Fruit fly (Drosophila melanogaster) whole organism, embryonic: ENCODE data around the gene Arp3.

Source experiments
- Ada2b ChIP-seq: fragments of 200-800 bp; sonication (Bioruptor generic); IDR thresholded peaks from 2 replicates; pipeline ENCODE4 v1.3.6; 2022; ENCODE audit warnings: missing biosample characterization, missing genetic modification characterization
- Adf1 ChIP-seq: fragments of 200-800 bp; sonication (Bioruptor generic); IDR thresholded peaks from 2 replicates; pipeline ENCODE4 v1.3.6; 2022; ENCODE audit warnings: missing biosample characterization, missing genetic modification characterization
- Awh ChIP-seq: fragments of 200-800 bp; sonication (Bioruptor generic); IDR thresholded peaks from 2 replicates; pipeline ENCODE4, ENCODE4 v1.3.6; 2022; ENCODE audit warnings: missing biosample characterization, missing genetic modification characterization
- Bdp1 ChIP-seq: fragments of 200-800 bp; sonication (Bioruptor generic); optimal IDR thresholded peaks from 3 replicates; lab custom pipeline; 2016; ENCODE audit warnings: missing biosample characterization, missing genetic modification characterization
- CG11695 ChIP-seq: fragments of 200-800 bp; sonication (Bioruptor generic); IDR thresholded peaks from 3 replicates; pipeline ENCODE4 v1.3.6; 2022; ENCODE audit warnings: missing biosample characterization, missing genetic modification characterization
- CG13775 ChIP-seq: fragments of 200-800 bp; sonication (Bioruptor generic); optimal IDR thresholded peaks from 3 replicates; lab custom pipeline; 2017; ENCODE audit warnings: missing biosample characterization, mild to moderate bottlenecking, missing genetic modification characterization
- CG14441 ChIP-seq: fragments of 200-800 bp; sonication (Bioruptor generic); IDR thresholded peaks from 2 replicates; pipeline ENCODE4 v1.3.6; 2022; ENCODE audit warnings: missing biosample characterization, missing genetic modification characterization
- CG14667 ChIP-seq: fragments of 200-800 bp; sonication (Bioruptor generic); IDR thresholded peaks from 2 replicates; pipeline ENCODE4 v1.3.6; 2022; ENCODE audit warnings: missing biosample characterization, missing genetic modification characterization
- CG14860 ChIP-seq: fragments of 200-800 bp; sonication (Bioruptor generic); IDR thresholded peaks from 3 replicates; pipeline ENCODE4 v1.3.6; 2022; ENCODE audit warnings: missing biosample characterization, missing genetic modification characterization; ENCODE audit not compliant: partially characterized antibody
- CG1647 ChIP-seq: fragments of 200-800 bp; sonication (Bioruptor generic); optimal IDR thresholded peaks from 3 replicates; lab custom pipeline; 2016; ENCODE audit warnings: missing biosample characterization, missing genetic modification characterization
- CG2129 ChIP-seq: fragments of 200-800 bp; sonication (Bioruptor generic); IDR thresholded peaks from 2 replicates; pipeline ENCODE4 v1.3.6; 2022; ENCODE audit warnings: missing biosample characterization, missing genetic modification characterization; ENCODE audit not compliant: partially characterized antibody
- CG31224 ChIP-seq: fragments of 200-800 bp; sonication (Bioruptor generic); IDR thresholded peaks from 2 replicates; pipeline ENCODE4 v1.3.6; 2022; ENCODE audit warnings: missing biosample characterization, missing genetic modification characterization
- CG3838 ChIP-seq: fragments of 200-800 bp; sonication (Bioruptor generic); optimal IDR thresholded peaks from 3 replicates; lab custom pipeline; 2016; ENCODE audit warnings: missing biosample characterization, missing genetic modification characterization
- CG4404 ChIP-seq: fragments of 200-800 bp; sonication (Bioruptor generic); IDR thresholded peaks from 2 replicates; pipeline ENCODE4 v1.3.6; 2022; ENCODE audit warnings: missing biosample characterization, missing genetic modification characterization
- CG6175 ChIP-seq: fragments of 200-800 bp; sonication (Bioruptor generic); IDR thresholded peaks from 3 replicates; pipeline ENCODE4 v1.3.6; 2022; ENCODE audit warnings: missing biosample characterization, missing genetic modification characterization
- CG6654 ChIP-seq: fragments of 200-800 bp; sonication (Bioruptor generic); optimal IDR thresholded peaks from 2 replicates; lab custom pipeline; 2017; ENCODE audit warnings: missing biosample characterization, mild to moderate bottlenecking, missing genetic modification characterization
- CG7372 ChIP-seq: fragments of 200-800 bp; sonication (Bioruptor generic); IDR thresholded peaks from 2 replicates; pipeline ENCODE4 v1.3.6; 2022; ENCODE audit warnings: missing biosample characterization, missing genetic modification characterization
- CG7786 ChIP-seq: fragments of 200-800 bp; sonication (Bioruptor generic); optimal IDR thresholded peaks from 2 replicates; lab custom pipeline; 2016; ENCODE audit warnings: missing biosample characterization, missing genetic modification characterization
- CG7839 ChIP-seq: fragments of 200-800 bp; sonication (Bioruptor generic); optimal IDR thresholded peaks from 3 replicates; lab custom pipeline; 2018; ENCODE audit warnings: missing biosample characterization, mild to moderate bottlenecking, missing genetic modification characterization, moderate library complexity
- CG8089 ChIP-seq: fragments of 200-800 bp; sonication (Bioruptor generic); optimal IDR thresholded peaks from 3 replicates; lab custom pipeline; 2016; ENCODE audit warnings: missing biosample characterization, missing genetic modification characterization
- CG8281 ChIP-seq: fragments of 200-800 bp; sonication (Bioruptor generic); optimal IDR thresholded peaks from 2 replicates; lab custom pipeline; 2018; ENCODE audit warnings: missing biosample characterization, mild to moderate bottlenecking, missing genetic modification characterization, moderate library complexity
- Camta ChIP-seq: fragments of 200-800 bp; sonication (Bioruptor generic); optimal IDR thresholded peaks from 2 replicates; lab custom pipeline; 2016; ENCODE audit warnings: missing biosample characterization, missing genetic modification characterization
- Chrac-16 ChIP-seq: fragments of 200-800 bp; sonication (Bioruptor generic); optimal IDR thresholded peaks from 3 replicates; lab custom pipeline; 2016; ENCODE audit warnings: missing biosample characterization, missing genetic modification characterization
- Dbx ChIP-seq: fragments of 200-800 bp; sonication (Bioruptor generic); IDR thresholded peaks from 3 replicates; pipeline ENCODE4 v1.3.6; 2022; ENCODE audit warnings: missing biosample characterization, missing genetic modification characterization
- Gsc ChIP-seq: fragments of 200-800 bp; sonication (Bioruptor generic); IDR thresholded peaks from 2 replicates; pipeline ENCODE4 v1.3.6; 2022; ENCODE audit warnings: missing biosample characterization, missing genetic modification characterization
- H2.0 ChIP-seq: fragments of 200-800 bp; sonication (Bioruptor generic); IDR thresholded peaks from 2 replicates; pipeline ENCODE4 v1.3.6; 2022; ENCODE audit warnings: missing biosample characterization, missing genetic modification characterization
- HLHmδ ChIP-seq: fragments of 200-800 bp; sonication (Bioruptor generic); optimal IDR thresholded peaks from 2 replicates; lab custom pipeline; 2018; ENCODE audit warnings: missing biosample characterization, mild to moderate bottlenecking, missing genetic modification characterization, moderate library complexity
- Hr39 ChIP-seq: fragments of >200 bp; optimal IDR thresholded peaks from 2 replicates; lab custom pipeline; 2017
- Hr78 ChIP-seq, 2 experiments: fragments of 200-800 bp in 1 of 2; fragments of >200 bp in 1 of 2; sonication (Bioruptor generic) in 1 of 2; optimal IDR thresholded peaks; 2 replicates each; lab custom pipeline; 2017 to 2019; ENCODE audit warnings: missing biosample characterization in 2 of 2, missing genetic modification characterization in 2 of 2, mild to moderate bottlenecking in 1 of 2, moderate library complexity in 1 of 2
- Lim3 ChIP-seq: fragments of 200-800 bp; sonication (Bioruptor generic); IDR thresholded peaks from 2 replicates; pipeline ENCODE4 v1.3.6; 2022; ENCODE audit warnings: missing biosample characterization, missing genetic modification characterization
- Optix ChIP-seq: fragments of 200-800 bp; sonication (Bioruptor generic); IDR thresholded peaks from 3 replicates; pipeline ENCODE4 v1.3.6; 2022; ENCODE audit warnings: missing biosample characterization, missing genetic modification characterization
- Side ChIP-seq: fragments of 200-800 bp; sonication (Bioruptor generic); optimal IDR thresholded peaks from 2 replicates; lab custom pipeline; 2016; ENCODE audit warnings: missing biosample characterization, missing genetic modification characterization
- Sin3A ChIP-seq: fragments of >200 bp; optimal IDR thresholded peaks from 2 replicates; lab custom pipeline; 2018
- Sox102F ChIP-seq: fragments of 200-800 bp; sonication (Bioruptor generic); optimal IDR thresholded peaks from 2 replicates; lab custom pipeline; 2018; ENCODE audit warnings: missing biosample characterization, mild to moderate bottlenecking, missing genetic modification characterization, moderate library complexity
- ash1 ChIP-seq: fragments of 200-800 bp; sonication (Bioruptor generic); optimal IDR thresholded peaks from 2 replicates; lab custom pipeline; 2018; ENCODE audit warnings: missing biosample characterization, mild to moderate bottlenecking, missing genetic modification characterization
- bsh ChIP-seq, 2 experiments: fragments of 200-800 bp; sonication (Bioruptor generic); optimal IDR thresholded peaks; 2 replicates each; lab custom pipeline; 2017 to 2018; ENCODE audit warnings: mild to moderate bottlenecking in 2 of 2, missing biosample characterization in 2 of 2, missing genetic modification characterization in 2 of 2, moderate library complexity in 1 of 2
- croc ChIP-seq: fragments of 200-800 bp; sonication (Bioruptor generic); conservative IDR thresholded peaks from 3 replicates; pipeline ENCODE4 v1.3.6; 2022; ENCODE audit warnings: missing biosample characterization, missing genetic modification characterization
- grn ChIP-seq: fragments of 200-800 bp; sonication (Bioruptor generic); optimal IDR thresholded peaks from 3 replicates; lab custom pipeline; 2017; ENCODE audit warnings: missing biosample characterization, missing genetic modification characterization
- gt ChIP-seq: fragments of 200-800 bp; sonication (Bioruptor generic); IDR thresholded peaks from 2 replicates; pipeline ENCODE4 v1.3.6; 2022; ENCODE audit warnings: missing biosample characterization, missing genetic modification characterization
- nau ChIP-seq: fragments of 200-800 bp; sonication (Bioruptor generic); optimal IDR thresholded peaks from 3 replicates; lab custom pipeline; 2017; ENCODE audit warnings: missing biosample characterization, mild to moderate bottlenecking, missing genetic modification characterization, missing genetic modification reagents
- oc ChIP-seq: fragments of 200-800 bp; sonication (Bioruptor generic); optimal IDR thresholded peaks from 2 replicates; lab custom pipeline; 2018; ENCODE audit warnings: missing biosample characterization, mild to moderate bottlenecking, missing genetic modification characterization, moderate library complexity
- onecut ChIP-seq: fragments of 200-800 bp; sonication (Bioruptor generic); IDR thresholded peaks from 2 replicates; pipeline ENCODE4 v1.3.6; 2022; ENCODE audit warnings: missing biosample characterization, missing genetic modification characterization
- pb ChIP-seq: fragments of 200-800 bp; sonication (Bioruptor generic); optimal IDR thresholded peaks from 3 replicates; lab custom pipeline; 2016; ENCODE audit warnings: missing biosample characterization, missing genetic modification characterization
- pfk ChIP-seq: fragments of 200-800 bp; sonication (Bioruptor generic); optimal IDR thresholded peaks from 2 replicates; lab custom pipeline; 2018; ENCODE audit warnings: missing biosample characterization, mild to moderate bottlenecking, missing genetic modification characterization, moderate library complexity
- pum ChIP-seq: fragments of 200-800 bp; sonication (Bioruptor generic); optimal IDR thresholded peaks from 2 replicates; lab custom pipeline; 2016; ENCODE audit warnings: missing biosample characterization, missing genetic modification characterization
- repo ChIP-seq: fragments of 200-800 bp; sonication (Bioruptor generic); optimal IDR thresholded peaks from 2 replicates; lab custom pipeline; 2016; ENCODE audit warnings: missing biosample characterization, missing genetic modification characterization
- salm ChIP-seq: fragments of 200-800 bp; sonication (Bioruptor generic); optimal IDR thresholded peaks from 2 replicates; lab custom pipeline; 2018; ENCODE audit warnings: missing biosample characterization, mild to moderate bottlenecking, missing genetic modification characterization
- scrt ChIP-seq: fragments of 200-800 bp; sonication (Bioruptor generic); optimal IDR thresholded peaks from 2 replicates; lab custom pipeline; 2018; ENCODE audit warnings: missing biosample characterization, mild to moderate bottlenecking, missing genetic modification characterization, moderate library complexity
- sens-2 ChIP-seq: fragments of 200-800 bp; sonication (Bioruptor generic); IDR thresholded peaks from 2 replicates; pipeline ENCODE4 v1.3.6; 2022; ENCODE audit warnings: missing biosample characterization, missing genetic modification characterization
- stwl ChIP-seq: fragments of 200-800 bp; sonication (Bioruptor generic); optimal IDR thresholded peaks from 3 replicates; lab custom pipeline; 2018; ENCODE audit warnings: missing biosample characterization, mild to moderate bottlenecking, missing genetic modification characterization, moderate library complexity
- wek ChIP-seq: fragments of 200-800 bp; sonication (Bioruptor generic); optimal IDR thresholded peaks from 3 replicates; lab custom pipeline; 2018; ENCODE audit warnings: missing biosample characterization, mild to moderate bottlenecking, missing genetic modification characterization, moderate library complexity
- zf30C ChIP-seq: fragments of 200-800 bp; sonication (Bioruptor generic); optimal IDR thresholded peaks from 3 replicates; lab custom pipeline; 2018; ENCODE audit warnings: missing biosample characterization, mild to moderate bottlenecking, missing genetic modification characterization

Gene Arp3

DNA sequence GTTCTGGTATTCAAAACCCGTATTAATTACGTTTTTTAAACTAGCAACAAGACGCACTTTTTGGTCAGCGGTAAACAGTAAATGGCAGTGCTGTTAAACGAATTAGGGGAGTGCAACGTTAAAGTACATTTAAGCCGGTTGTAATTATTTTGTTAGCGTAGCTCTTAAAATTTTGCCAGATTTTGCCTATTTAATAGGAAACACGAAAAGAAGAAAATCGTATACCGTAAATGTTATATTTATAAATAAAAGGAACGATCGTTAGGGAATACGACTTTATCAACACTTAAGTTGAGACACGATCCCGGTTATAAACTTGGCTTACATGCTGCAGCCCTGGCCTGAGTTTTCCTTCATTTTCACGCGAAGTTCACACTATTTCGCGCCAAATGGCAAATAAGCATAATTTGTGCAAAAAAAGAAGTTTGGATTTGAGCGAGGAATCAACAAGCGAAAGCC, 21.8 kb upstream of the Arp3 start, which contains the start of the genes Setx and mus301 (continued):
- peak; percentile 52; the same call in 1 of the 2 replicates for TF ChIP-seq CG31224
- TF ChIP-seq stwl (tag; lab: Kevin White, UChicago): peak; percentile 78
- TF ChIP-seq CG6654 (GFP tag; lab: Kevin White, UChicago): no peak
- 0 out of 3 replicates have a peak, but pooled peaks have one; percentile 24 for TF ChIP-seq Optix (GFP tag; lab: Robert Waterston, UW)
- TF ChIP-seq Lim3 (GFP tag; lab: Robert Waterston, UW): no peak
- TF ChIP-seq Hr39 (lab: Kevin White, UChicago): no peak
- peak; percentile 81 for TF ChIP-seq pum (GFP tag; lab: Kevin White, UChicago)
- peak; percentile 64; the same call in 1 of the 2 replicates for TF ChIP-seq CG14441 (GFP tag; lab: Robert Waterston, UW)
- TF ChIP-seq salm (tag; lab: Kevin White, UChicago): no peak
- TF ChIP-seq sens-2 (GFP tag; lab: Robert Waterston, UW): no peak; the same call in 1 of the 2 replicates
- TF ChIP-seq Dbx: peak; percentile 88
- no peak for TF ChIP-seq Sox102F (GFP tag; lab: Kevin White, UChicago)
- TF ChIP-seq CG4404 (GFP tag; lab: Robert Waterston, UW): peak; percentile 75
- TF ChIP-seq CG13775 (GFP tag; lab: Kevin White, UChicago): peak; percentile 84
- TF ChIP-seq CG7372: peak; percentile 80
- TF ChIP-seq wek (GFP tag; lab: Kevin White, UChicago): no peak
- TF ChIP-seq Adf1 (GFP tag; lab: Robert Waterston, UW): peak; percentile 41
- peak; percentile 59 for TF ChIP-seq CG11695
- peak; percentile 62 for TF ChIP-seq CG3838 (GFP tag; lab: Kevin White, UChicago)
- TF ChIP-seq gt (GFP tag; lab: Robert Waterston, UW): no peak
- TF ChIP-seq ash1 (GFP tag; lab: Kevin White, UChicago): no peak
- TF ChIP-seq CG1647 (GFP tag; lab: Kevin White, UChicago): peak; percentile 89
- TF ChIP-seq Hr78 (GFP tag; optimal IDR thresholded peaks at IDR 0.05; lab: Kevin White, UChicago): no peak
- TF ChIP-seq Gsc (GFP tag; lab: Robert Waterston, UW): 0 out of 2 replicates have a peak, but pooled peaks have one; percentile 27
- no peak for TF ChIP-seq zf30C (GFP tag; lab: Kevin White, UChicago)
- TF ChIP-seq Sin3A (lab: Kevin White, UChicago): peak; percentile 94
- TF ChIP-seq CG7786: peak; percentile 83
- TF ChIP-seq H2.0 (GFP tag; lab: Robert Waterston, UW): peak; percentile 62
- TF ChIP-seq croc: peak; percentile 37; the same call in 2 of the 3 replicates
- TF ChIP-seq nau (GFP tag; lab: Kevin White, UChicago): no peak
- no peak for TF ChIP-seq CG2129 (GFP tag; lab: Robert Waterston, UW)
- peak; percentile 84 for TF ChIP-seq Camta (GFP tag; lab: Kevin White, UChicago)
- TF ChIP-seq CG8281: no peak
- peak; percentile 40 for TF ChIP-seq pb (GFP tag; lab: Kevin White, UChicago)
- TF ChIP-seq bsh (GFP tag; optimal IDR thresholded peaks at IDR 0.05; lab: Kevin White, UChicago): peak in 1 of 2 experiments; percentile 71
- no peak for TF ChIP-seq CG7839
- peak; percentile 58 for TF ChIP-seq repo (GFP tag; lab: Kevin White, UChicago)
- no peak; the same call in 1 of the 2 replicates for TF ChIP-seq onecut (GFP tag; lab: Robert Waterston, UW)
- TF ChIP-seq scrt (GFP tag; lab: Kevin White, UChicago): no peak
- TF ChIP-seq HLHmδ: no peak
- TF ChIP-seq CG14667 (GFP tag; lab: Robert Waterston, UW): peak; percentile 66
- peak; percentile 75 for TF ChIP-seq CG8089 (GFP tag; lab: Kevin White, UChicago)
- no peak for TF ChIP-seq oc (tag; lab: Kevin White, UChicago)
- peak; percentile 62 for TF ChIP-seq Side
- TF ChIP-seq CG6175 (GFP tag; lab: Robert Waterston, UW): peak; percentile 71; the same call in 2 of the 3 replicates
- TF ChIP-seq Awh (GFP tag; lab: Robert Waterston, UW): no peak
- no peak for TF ChIP-seq CG14860 (GFP tag; lab: Robert Waterston, UW)
- TF ChIP-seq pfk (GFP tag; lab: Kevin White, UChicago): no peak
- TF ChIP-seq Bdp1 (GFP tag; lab: Kevin White, UChicago): peak; percentile 80
- no peak for TF ChIP-seq grn (GFP tag; lab: Kevin White, UChicago)
- peak; percentile 58 for TF ChIP-seq Ada2b
- peak; percentile 84 for TF ChIP-seq Chrac-16 (GFP tag; lab: Kevin White, UChicago)
